Fruit fly (Drosophila melanogaster) whole organism, embryonic: ENCODE data around the gene Obp93a.

ENCODE experiments used
- Abd-B ChIP-seq: fragments of 200-800 bp; sonication (Bioruptor generic); optimal IDR thresholded peaks from 2 replicates; lab custom pipeline; 2018; ENCODE audit warnings: missing biosample characterization, mild to moderate bottlenecking, missing genetic modification characterization, moderate library complexity
- CG10267 ChIP-seq: fragments of 200-800 bp; sonication (Bioruptor generic); optimal IDR thresholded peaks from 2 replicates; lab custom pipeline; 2018; ENCODE audit warnings: missing biosample characterization, mild to moderate bottlenecking, missing genetic modification characterization, moderate library complexity
- CG11085 ChIP-seq: fragments of 200-800 bp; sonication (Bioruptor generic); IDR thresholded peaks from 2 replicates; pipeline ENCODE4 v1.3.6; 2022; ENCODE audit warnings: missing biosample characterization, missing genetic modification characterization
- CG12104 ChIP-seq: fragments of 200-800 bp; sonication (Bioruptor generic); optimal IDR thresholded peaks from 3 replicates; lab custom pipeline; 2016; ENCODE audit warnings: missing biosample characterization, missing genetic modification characterization
- CG12299 ChIP-seq: fragments of 200-800 bp; sonication (Bioruptor generic); optimal IDR thresholded peaks from 2 replicates; lab custom pipeline; 2018; ENCODE audit warnings: missing biosample characterization, mild to moderate bottlenecking, missing genetic modification characterization
- CG12391 ChIP-seq: fragments of 200-800 bp; sonication (Bioruptor generic); optimal IDR thresholded peaks from 3 replicates; lab custom pipeline; 2018; ENCODE audit warnings: missing biosample characterization, mild to moderate bottlenecking, missing genetic modification characterization, moderate library complexity
- CG12744 ChIP-seq: fragments of 200-800 bp; sonication (Bioruptor generic); optimal IDR thresholded peaks from 2 replicates; lab custom pipeline; 2016; ENCODE audit warnings: missing biosample characterization, missing genetic modification characterization
- CG14014 ChIP-seq: fragments of 200-800 bp; sonication (Bioruptor generic); IDR thresholded peaks from 2 replicates; pipeline ENCODE4 v1.3.6; 2022; ENCODE audit warnings: missing biosample characterization, missing genetic modification characterization
- CG15514 ChIP-seq: fragments of 200-800 bp; sonication (Bioruptor generic); optimal IDR thresholded peaks from 3 replicates; lab custom pipeline; 2017; ENCODE audit warnings: missing biosample characterization, missing genetic modification characterization, mild to moderate bottlenecking, moderate library complexity, missing genetic modification reagents
- CG16779 ChIP-seq: fragments of 200-800 bp; sonication (Bioruptor generic); IDR thresholded peaks from 2 replicates; pipeline ENCODE4 v1.3.6; 2022; ENCODE audit warnings: missing biosample characterization, missing genetic modification characterization
- CG16815 ChIP-seq: fragments of 200-800 bp; sonication (Bioruptor generic); optimal IDR thresholded peaks from 3 replicates; lab custom pipeline; 2017; ENCODE audit warnings: missing biosample characterization, mild to moderate bottlenecking, missing genetic modification characterization
- CG17361 ChIP-seq: fragments of 200-800 bp; sonication (Bioruptor generic); IDR thresholded peaks from 3 replicates; pipeline ENCODE4 v1.3.6; 2022; ENCODE audit warnings: missing biosample characterization, missing genetic modification characterization
- CG17568 ChIP-seq: fragments of 200-800 bp; sonication (Bioruptor generic); optimal IDR thresholded peaks from 2 replicates; lab custom pipeline; 2018; ENCODE audit warnings: missing biosample characterization, mild to moderate bottlenecking, missing genetic modification characterization, moderate library complexity
- CG2116 ChIP-seq: fragments of 200-800 bp; sonication (Bioruptor generic); optimal IDR thresholded peaks from 3 replicates; lab custom pipeline; 2018; ENCODE audit warnings: missing biosample characterization, mild to moderate bottlenecking, missing genetic modification characterization
- CG2202 ChIP-seq: fragments of 200-800 bp; sonication (Bioruptor generic); optimal IDR thresholded peaks from 2 replicates; lab custom pipeline; 2018; ENCODE audit warnings: missing biosample characterization, mild to moderate bottlenecking, missing genetic modification characterization
- CG30403 ChIP-seq: fragments of 200-800 bp; sonication (Bioruptor generic); optimal IDR thresholded peaks from 3 replicates; lab custom pipeline; 2016; ENCODE audit warnings: missing biosample characterization, missing genetic modification characterization
- CG32767 ChIP-seq: fragments of 200-800 bp; sonication (Bioruptor generic); IDR thresholded peaks from 2 replicates; pipeline ENCODE4 v1.3.6; 2022; ENCODE audit warnings: missing biosample characterization, missing genetic modification characterization
- CG4328 ChIP-seq: fragments of 200-800 bp; sonication (Bioruptor generic); optimal IDR thresholded peaks from 3 replicates; lab custom pipeline; 2017; ENCODE audit warnings: missing biosample characterization, missing genetic modification reagents, missing genetic modification characterization
- CG4617 ChIP-seq: fragments of 200-800 bp; sonication (Bioruptor generic); optimal IDR thresholded peaks from 3 replicates; lab custom pipeline; 2016; ENCODE audit warnings: missing biosample characterization, missing genetic modification characterization, borderline replicate concordance
- CG7271 ChIP-seq: fragments of 200-800 bp; sonication (Bioruptor generic); optimal IDR thresholded peaks from 2 replicates; lab custom pipeline; 2018; ENCODE audit warnings: missing biosample characterization, mild to moderate bottlenecking, missing genetic modification characterization, moderate library complexity
- CG7357 ChIP-seq: fragments of 200-800 bp; sonication (Bioruptor generic); IDR thresholded peaks from 3 replicates; pipeline ENCODE4 v1.3.6; 2022; ENCODE audit warnings: missing biosample characterization, missing genetic modification characterization
- CG7556 ChIP-seq: fragments of 200-800 bp; sonication (Bioruptor generic); optimal IDR thresholded peaks from 2 replicates; lab custom pipeline; 2017; ENCODE audit warnings: missing biosample characterization, mild to moderate bottlenecking, missing genetic modification characterization
- CG8281 ChIP-seq: fragments of 200-800 bp; sonication (Bioruptor generic); optimal IDR thresholded peaks from 2 replicates; lab custom pipeline; 2018; ENCODE audit warnings: missing biosample characterization, mild to moderate bottlenecking, missing genetic modification characterization, moderate library complexity
- CG8765 ChIP-seq: fragments of 200-800 bp; sonication (Bioruptor generic); IDR thresholded peaks from 2 replicates; pipeline ENCODE4 v1.3.6; 2022; ENCODE audit warnings: missing biosample characterization, missing genetic modification characterization
- CG9215 ChIP-seq: fragments of 200-800 bp; sonication (Bioruptor generic); IDR thresholded peaks from 2 replicates; pipeline ENCODE4 v1.3.6; 2022; ENCODE audit warnings: missing biosample characterization, missing genetic modification characterization
- CoRest ChIP-seq: fragments of 200-800 bp; sonication (Bioruptor generic); optimal IDR thresholded peaks from 3 replicates; lab custom pipeline; 2018; ENCODE audit warnings: missing biosample characterization, mild to moderate bottlenecking, missing genetic modification characterization, moderate library complexity
- Dll ChIP-seq: fragments of 200-800 bp; sonication (Bioruptor generic); IDR thresholded peaks from 4 replicates; pipeline ENCODE4 v1.3.6; 2022; ENCODE audit warnings: missing biosample characterization, missing genetic modification characterization; ENCODE audit not compliant: partially characterized antibody
- Dp ChIP-seq: fragments of 200-800 bp; sonication (Bioruptor generic); optimal IDR thresholded peaks from 2 replicates; lab custom pipeline; 2018; ENCODE audit warnings: missing biosample characterization, mild to moderate bottlenecking, missing genetic modification characterization, moderate library complexity
- GATAe ChIP-seq: fragments of 200-800 bp; sonication (Bioruptor generic); conservative IDR thresholded peaks from 2 replicates; pipeline ENCODE4 v1.3.6; 2022; ENCODE audit warnings: missing biosample characterization, missing genetic modification characterization
- Hmr ChIP-seq: fragments of 200-800 bp; sonication (Bioruptor generic); optimal IDR thresholded peaks from 3 replicates; lab custom pipeline; 2017; ENCODE audit warnings: mild to moderate bottlenecking, missing biosample characterization, missing genetic modification reagents, missing genetic modification characterization
- Lhr ChIP-seq: fragments of 200-800 bp; sonication (Bioruptor generic); optimal IDR thresholded peaks from 3 replicates; lab custom pipeline; 2017; ENCODE audit warnings: mild to moderate bottlenecking, missing biosample characterization, missing genetic modification reagents, missing genetic modification characterization
- Ravus ChIP-seq: fragments of 200-800 bp; sonication (Bioruptor generic); IDR thresholded peaks from 2 replicates; pipeline ENCODE4 v1.3.6; 2022; ENCODE audit warnings: missing biosample characterization, missing genetic modification characterization
- TFAM ChIP-seq: fragments of 200-800 bp; sonication (Bioruptor generic); optimal IDR thresholded peaks from 2 replicates; lab custom pipeline; 2017; ENCODE audit warnings: missing biosample characterization, missing genetic modification characterization, inconsistent platforms
- Taf1 ChIP-seq: fragments of 200-800 bp; sonication (Bioruptor generic); IDR thresholded peaks from 2 replicates; pipeline ENCODE4 v1.3.6; 2022; ENCODE audit warnings: missing biosample characterization, missing genetic modification characterization
- Xrp1 ChIP-seq: fragments of 200-800 bp; sonication (Bioruptor generic); IDR thresholded peaks from 2 replicates; pipeline ENCODE4 v1.3.6; 2022; ENCODE audit warnings: missing biosample characterization, missing genetic modification characterization
- ap ChIP-seq: fragments of 200-800 bp; sonication (Bioruptor generic); IDR thresholded peaks from 2 replicates; pipeline ENCODE4 v1.3.6; 2022; ENCODE audit warnings: missing biosample characterization, missing genetic modification characterization
- ase ChIP-seq: fragments of 200-800 bp; sonication (Bioruptor generic); IDR thresholded peaks from 3 replicates; pipeline ENCODE4 v1.3.6; 2022; ENCODE audit warnings: missing biosample characterization, missing genetic modification characterization
- cad ChIP-seq: fragments of >200 bp; optimal IDR thresholded peaks from 2 replicates; lab custom pipeline; 2017; ENCODE audit warnings: missing biosample characterization, missing genetic modification characterization
- crc ChIP-seq: fragments of 200-800 bp; sonication (Bioruptor generic); optimal IDR thresholded peaks from 2 replicates; lab custom pipeline; 2016; ENCODE audit warnings: missing biosample characterization, missing genetic modification characterization
- fd96Cb ChIP-seq: fragments of 200-800 bp; sonication (Bioruptor generic); optimal IDR thresholded peaks from 2 replicates; lab custom pipeline; 2018; ENCODE audit warnings: missing biosample characterization, mild to moderate bottlenecking, missing genetic modification characterization, moderate library complexity
- fu2 ChIP-seq: fragments of 200-800 bp; sonication (Bioruptor generic); optimal IDR thresholded peaks from 2 replicates; lab custom pipeline; 2016; ENCODE audit warnings: missing biosample characterization, missing genetic modification characterization
- grn ChIP-seq: fragments of 200-800 bp; sonication (Bioruptor generic); optimal IDR thresholded peaks from 3 replicates; lab custom pipeline; 2017; ENCODE audit warnings: missing biosample characterization, missing genetic modification characterization
- her ChIP-seq: fragments of 200-800 bp; sonication (Bioruptor generic); optimal IDR thresholded peaks from 2 replicates; lab custom pipeline; 2016; ENCODE audit warnings: missing biosample characterization, missing genetic modification characterization
- ind ChIP-seq: fragments of 200-800 bp; sonication (Bioruptor generic); optimal IDR thresholded peaks from 3 replicates; lab custom pipeline; 2016; ENCODE audit warnings: missing biosample characterization, missing genetic modification characterization
- klu ChIP-seq: fragments of 200-800 bp; sonication (Bioruptor generic); IDR thresholded peaks from 2 replicates; pipeline ENCODE4 v1.3.6; 2022; ENCODE audit warnings: missing biosample characterization, missing genetic modification characterization
- nerfin-2 ChIP-seq: fragments of 200-800 bp; sonication (Bioruptor generic); IDR thresholded peaks from 2 replicates; pipeline ENCODE4 v1.3.6; 2022; ENCODE audit warnings: missing biosample characterization, missing genetic modification characterization; ENCODE audit not compliant: partially characterized antibody
- oc ChIP-seq: fragments of 200-800 bp; sonication (Bioruptor generic); optimal IDR thresholded peaks from 2 replicates; lab custom pipeline; 2018; ENCODE audit warnings: missing biosample characterization, mild to moderate bottlenecking, missing genetic modification characterization, moderate library complexity
- run ChIP-seq: fragments of 200-800 bp; sonication (Bioruptor generic); optimal IDR thresholded peaks from 3 replicates; lab custom pipeline; 2018; ENCODE audit warnings: missing biosample characterization, mild to moderate bottlenecking, missing genetic modification characterization
- sc ChIP-seq, 3 experiments: fragments of >200 bp in 2 of 3; fragments of 200-800 bp in 1 of 3; sonication (Bioruptor generic) in 1 of 3; optimal IDR thresholded peaks; 2 replicates in 2 of 3; 3 replicates in 1 of 3; lab custom pipeline; 2017; ENCODE audit warnings: mild to moderate bottlenecking in 1 of 3, missing biosample characterization in 1 of 3, missing genetic modification characterization in 1 of 3, missing genetic modification reagents in 1 of 3
- stc ChIP-seq: fragments of 200-800 bp; sonication (Bioruptor generic); IDR thresholded peaks from 2 replicates; pipeline ENCODE4 v1.3.6; 2022; ENCODE audit warnings: missing biosample characterization, missing genetic modification characterization
- tin ChIP-seq: fragments of 200-800 bp; sonication (Bioruptor generic); optimal IDR thresholded peaks from 3 replicates; lab custom pipeline; 2016; ENCODE audit warnings: missing biosample characterization, missing genetic modification characterization

The Obp93a gene

DNA sequence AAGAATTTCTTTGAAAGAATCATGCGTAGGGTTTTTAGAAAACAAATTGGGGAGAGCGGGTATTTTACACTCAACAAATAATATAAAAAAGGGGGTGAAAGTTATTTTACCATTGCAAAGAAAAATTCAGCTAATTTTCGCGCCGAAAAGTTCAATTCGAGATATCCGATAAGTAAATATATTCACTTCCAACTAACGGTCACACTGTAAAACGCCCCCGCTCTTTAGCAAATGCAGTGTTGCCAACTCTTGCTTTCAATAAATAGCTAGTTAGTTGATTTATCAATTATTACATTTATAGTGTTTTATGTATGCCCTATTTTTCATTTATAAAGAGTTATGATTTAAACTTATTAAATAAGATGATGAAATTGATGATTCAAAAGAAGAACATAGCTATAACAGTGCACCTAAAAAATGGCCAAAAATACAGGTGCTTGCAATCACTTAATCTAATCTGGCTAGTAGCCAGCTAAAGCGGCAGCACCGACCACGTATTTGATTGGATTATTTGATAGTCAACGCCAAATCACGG is 8.8 kb upstream of the Obp93a start, which contains the start of gene meigo (continued):
- peak; percentile 51; the same call in 1 of the 2 replicates for TF ChIP-seq Taf1 (GFP tag; lab: Robert Waterston, UW)
- no peak for TF ChIP-seq CG17568 (GFP tag; lab: Kevin White, UChicago)
- peak; percentile 48 for TF ChIP-seq GATAe (GFP tag; lab: Robert Waterston, UW)
- TF ChIP-seq CG30403 = peak; percentile 73
- no peak for TF ChIP-seq crc (GFP tag; lab: Kevin White, UChicago)
- peak; percentile 42 for TF ChIP-seq CG4328 (GFP tag; lab: Kevin White, UChicago)
- TF ChIP-seq CG12391 = peak; percentile 86
- TF ChIP-seq CG12299 (tag; lab: Kevin White, UChicago) = peak; percentile 55
- TF ChIP-seq CG2202 (tag; lab: Kevin White, UChicago) = peak; percentile 30
- TF ChIP-seq Dp (GFP tag; lab: Kevin White, UChicago) = peak; percentile 95
- no peak for TF ChIP-seq run (tag; lab: Kevin White, UChicago)
- TF ChIP-seq fu2 = peak; percentile 53
- TF ChIP-seq klu = peak; percentile 99
- TF ChIP-seq CG12744 = peak; percentile 28
- TF ChIP-seq tin (GFP tag; lab: Kevin White, UChicago) = peak; percentile 54
- peak; percentile 41 for TF ChIP-seq CG16815 (GFP tag; lab: Kevin White, UChicago)
- peak; percentile 46 for TF ChIP-seq Lhr
- TF ChIP-seq ind = peak; percentile 70
- peak; percentile 99 for TF ChIP-seq grn (GFP tag; lab: Kevin White, UChicago)
- TF ChIP-seq CG14014 (GFP tag; lab: Robert Waterston, UW) = peak; percentile 59
- TF ChIP-seq nerfin-2 (GFP tag; lab: Robert Waterston, UW) = no peak
- 0 out of 2 replicates have a peak, but pooled peaks have one; percentile 19 for TF ChIP-seq CG11085 (GFP tag; lab: Robert Waterston, UW)
- no peak for TF ChIP-seq cad (GFP tag; lab: Kevin White, UChicago)
- TF ChIP-seq Ravus (GFP tag; lab: Robert Waterston, UW) = no peak
- TF ChIP-seq oc (tag; lab: Kevin White, UChicago) = no peak
- TF ChIP-seq CG32767 = no peak
- TF ChIP-seq CG16779 = no peak
- TF ChIP-seq CG17361 = peak; percentile 84
- no peak for TF ChIP-seq sc (optimal IDR thresholded peaks at IDR 0.05; lab: Kevin White, UChicago)
- no peak for TF ChIP-seq sc (GFP tag; optimal IDR thresholded peaks at IDR 0.05; lab: Kevin White, UChicago)
- no peak for TF ChIP-seq Dll
- no peak for TF ChIP-seq CG8765 (GFP tag; lab: Robert Waterston, UW)
- TF ChIP-seq CG15514 (GFP tag; lab: Kevin White, UChicago) = peak; percentile 82

DNA sequence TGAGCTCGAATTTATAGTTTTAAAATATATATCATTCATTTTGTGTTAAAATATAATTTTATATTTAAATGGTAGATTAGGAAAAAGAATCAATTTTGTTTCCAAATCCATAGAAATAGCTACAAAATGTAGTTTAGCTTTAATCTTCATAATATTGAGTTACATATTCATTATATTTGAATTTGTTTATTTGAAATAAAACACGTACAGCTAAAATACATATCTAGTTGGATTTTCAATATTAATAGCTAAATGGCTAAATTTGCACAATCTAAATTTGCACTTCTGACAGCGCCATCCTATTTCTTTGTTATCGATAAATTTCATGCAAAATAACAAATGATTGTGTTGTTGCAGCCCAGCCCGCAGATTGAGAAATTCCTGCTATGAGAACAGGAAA is 4.4 kb upstream of the Obp93a start, which contains the start of gene Usp8:
Gene Usp8 (plus strand): TSS at position 312 of the 400 bp plus-strand sequence.
- TF ChIP-seq fd96Cb = no peak
- peak; percentile 28 for TF ChIP-seq Abd-B
- no peak for TF ChIP-seq TFAM (GFP tag; lab: Kevin White, UChicago)
- TF ChIP-seq nerfin-2 (GFP tag; lab: Robert Waterston, UW) = no peak
- TF ChIP-seq CG7271 (tag; lab: Kevin White, UChicago) = no peak
- TF ChIP-seq CG10267 (tag; lab: Kevin White, UChicago) = peak; percentile 50
- TF ChIP-seq ase (GFP tag; lab: Robert Waterston, UW) = 0 out of 3 replicates have a peak, but pooled peaks have one; percentile 10
- no peak for TF ChIP-seq CG4617 (GFP tag; lab: Kevin White, UChicago)
- no peak for TF ChIP-seq stc
- no peak for TF ChIP-seq CG9215 (GFP tag; lab: Robert Waterston, UW)
- TF ChIP-seq Xrp1 (GFP tag; lab: Robert Waterston, UW) = no peak
- TF ChIP-seq Hmr (GFP tag; lab: Kevin White, UChicago) = no peak
- TF ChIP-seq her = no peak
- TF ChIP-seq CG2116 = peak; percentile 74
- TF ChIP-seq CG8281 = no peak
- TF ChIP-seq CG7357 (GFP tag; lab: Robert Waterston, UW) = no peak
- peak; percentile 43 for TF ChIP-seq CG7556 (GFP tag; lab: Kevin White, UChicago)
- peak; percentile 68 for TF ChIP-seq CoRest (tag; lab: Kevin White, UChicago)
- TF ChIP-seq ap (GFP tag; lab: Robert Waterston, UW) = no peak
- TF ChIP-seq CG12104 (GFP tag; lab: Kevin White, UChicago) = peak; percentile 25
